Fruit fly (Drosophila melanogaster) whole organism: Measurements from ENCODE around the gene CG11034.

Source experiments
- CG8478 ChIP-seq: fragments of >200 bp; optimal IDR thresholded peaks from 2 replicates; lab custom pipeline; 2018; ENCODE audit warnings: inconsistent platforms
- Dll ChIP-seq: fragments of >200 bp; optimal IDR thresholded peaks from 2 replicates; lab custom pipeline; 2017
- EcR ChIP-seq, 2 experiments: fragments of >200 bp; optimal IDR thresholded peaks; 2 replicates each; lab custom pipeline; 2017; ENCODE audit warnings: missing biosample characterization in 2 of 2, missing genetic modification characterization in 2 of 2, missing genetic modification reagents in 2 of 2
- pan ChIP-seq: fragments of >200 bp; optimal IDR thresholded peaks from 2 replicates; lab custom pipeline; 2017
- psq ChIP-seq: fragments of >200 bp; optimal IDR thresholded peaks from 2 replicates; lab custom pipeline; 2017
- usp ChIP-seq: fragments of >200 bp; optimal IDR thresholded peaks from 2 replicates; lab custom pipeline; 2017; ENCODE audit warnings: missing biosample characterization, missing genetic modification characterization, mixed read lengths

DNA sequence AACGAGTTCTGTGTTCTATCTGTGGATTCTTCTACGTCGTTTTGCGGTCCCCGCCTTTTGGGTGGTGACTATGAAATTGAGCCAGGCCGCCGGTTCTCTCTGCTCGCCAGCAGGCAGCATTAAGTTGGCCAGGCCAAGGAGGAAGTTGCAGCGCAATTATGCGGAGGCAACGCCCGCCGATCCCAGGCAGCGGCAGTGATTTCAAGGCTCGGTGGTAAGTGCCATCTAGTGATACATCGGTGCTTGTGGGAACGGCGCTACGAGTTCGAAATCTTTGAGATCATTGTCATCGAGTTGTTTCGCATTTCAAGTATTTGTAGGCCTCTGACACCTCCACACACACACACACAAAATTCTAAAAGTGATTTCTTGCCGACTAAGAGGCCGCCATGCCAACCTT lies 21.5 kb upstream of the CG11034 start, which contains the start of gene CG31913:
- TF ChIP-seq pan (lab: Kevin White, UChicago) = no peak
- no peak for TF ChIP-seq usp (GFP tag; lab: Kevin White, UChicago)
- no peak for TF ChIP-seq CG8478 (lab: Kevin White, UChicago)
- no peak for TF ChIP-seq psq (lab: Kevin White, UChicago)
- no peak for TF ChIP-seq Dll (lab: Kevin White, UChicago)
- no peak for TF ChIP-seq EcR (GFP tag; optimal IDR thresholded peaks at IDR 0.05; lab: Kevin White, UChicago)
